Fruit fly (Drosophila melanogaster): Measurements from ENCODE around the gene hth.

hth gene

dm6 chr3R:10650641-10651318 is 11.4 kb upstream of the hth start:
- TF ChIP-seq usp (GFP tag; optimal IDR thresholded peaks at IDR 0.05), result no peak
- TF ChIP-seq psq (optimal IDR thresholded peaks at IDR 0.05), result no peak
- no peak for TF ChIP-seq EcR (GFP tag; optimal IDR thresholded peaks at IDR 0.05)
- TF ChIP-seq pan (optimal IDR thresholded peaks at IDR 0.05), result no peak
- TF ChIP-seq Dll (optimal IDR thresholded peaks at IDR 0.05), result no peak
- no peak for TF ChIP-seq CG8478 (optimal IDR thresholded peaks at IDR 0.05)

- no peak for TF ChIP-seq usp (GFP tag; optimal IDR thresholded peaks at IDR 0.05)
- TF ChIP-seq EcR (GFP tag; optimal IDR thresholded peaks at IDR 0.05), result no peak
- no peak for TF ChIP-seq Dll (optimal IDR thresholded peaks at IDR 0.05)
- no peak for TF ChIP-seq pan (optimal IDR thresholded peaks at IDR 0.05)
- no peak for TF ChIP-seq CG8478 (optimal IDR thresholded peaks at IDR 0.05)
- no peak for TF ChIP-seq psq (optimal IDR thresholded peaks at IDR 0.05)
Measured at dm6 chr3R:10648556-10649181, 9.3 kb upstream of the hth start.

dm6 chr3R:10647171-10647570 is 7.8 kb upstream of the hth start:
- TF ChIP-seq Dll (optimal IDR thresholded peaks at IDR 0.05) (no peak), CG8478 (optimal IDR thresholded peaks at IDR 0.05) (no peak), EcR (GFP tag; optimal IDR thresholded peaks at IDR 0.05) (no peak), usp (GFP tag; optimal IDR thresholded peaks at IDR 0.05) (no peak), psq (optimal IDR thresholded peaks at IDR 0.05) (no peak), pan (optimal IDR thresholded peaks at IDR 0.05) (no peak)

DNA sequence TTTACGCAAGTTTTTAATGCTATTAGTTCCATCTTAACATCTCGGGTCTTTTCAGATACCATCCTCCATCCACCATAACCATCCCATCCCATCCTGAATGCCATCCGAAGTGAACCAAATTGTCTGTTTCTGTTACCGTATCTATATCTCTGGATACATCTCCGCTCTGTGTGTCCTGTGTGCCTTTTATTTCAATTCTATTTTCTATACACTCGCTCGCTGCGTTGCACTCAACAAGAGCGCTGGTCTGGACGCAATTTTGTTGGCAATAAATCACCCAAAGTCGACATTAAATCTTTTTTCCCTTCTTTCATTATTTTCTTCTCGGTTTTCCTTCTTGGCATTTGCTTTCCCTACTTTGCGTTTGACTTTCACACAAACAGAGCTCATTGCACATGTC is 6.1 kb upstream of the hth start:
- no peak for TF ChIP-seq pan (optimal IDR thresholded peaks at IDR 0.05)
- TF ChIP-seq psq (optimal IDR thresholded peaks at IDR 0.05), result no peak
- no peak for TF ChIP-seq CG8478 (optimal IDR thresholded peaks at IDR 0.05)
- TF ChIP-seq Dll (optimal IDR thresholded peaks at IDR 0.05), result no peak
- no peak for TF ChIP-seq usp (GFP tag; optimal IDR thresholded peaks at IDR 0.05)
- no peak for TF ChIP-seq EcR (GFP tag; optimal IDR thresholded peaks at IDR 0.05)

dm6 chr3R:10643077-10643784 is 3.9 kb upstream of the hth start:
- TF ChIP-seq psq (optimal IDR thresholded peaks at IDR 0.05) (no peak), Dll (optimal IDR thresholded peaks at IDR 0.05) (no peak), EcR (GFP tag; optimal IDR thresholded peaks at IDR 0.05) (no peak), pan (optimal IDR thresholded peaks at IDR 0.05) (no peak), CG8478 (optimal IDR thresholded peaks at IDR 0.05) (no peak), usp (GFP tag; optimal IDR thresholded peaks at IDR 0.05) (no peak)

- TF ChIP-seq psq (optimal IDR thresholded peaks at IDR 0.05) (no peak), CG8478 (optimal IDR thresholded peaks at IDR 0.05) (no peak), usp (GFP tag; optimal IDR thresholded peaks at IDR 0.05) (no peak), pan (optimal IDR thresholded peaks at IDR 0.05) (no peak), Dll (optimal IDR thresholded peaks at IDR 0.05) (no peak), EcR (GFP tag; optimal IDR thresholded peaks at IDR 0.05) (no peak)
Measured at dm6 chr3R:10641284-10641683, 1.9 kb upstream of the hth start.

DNA sequence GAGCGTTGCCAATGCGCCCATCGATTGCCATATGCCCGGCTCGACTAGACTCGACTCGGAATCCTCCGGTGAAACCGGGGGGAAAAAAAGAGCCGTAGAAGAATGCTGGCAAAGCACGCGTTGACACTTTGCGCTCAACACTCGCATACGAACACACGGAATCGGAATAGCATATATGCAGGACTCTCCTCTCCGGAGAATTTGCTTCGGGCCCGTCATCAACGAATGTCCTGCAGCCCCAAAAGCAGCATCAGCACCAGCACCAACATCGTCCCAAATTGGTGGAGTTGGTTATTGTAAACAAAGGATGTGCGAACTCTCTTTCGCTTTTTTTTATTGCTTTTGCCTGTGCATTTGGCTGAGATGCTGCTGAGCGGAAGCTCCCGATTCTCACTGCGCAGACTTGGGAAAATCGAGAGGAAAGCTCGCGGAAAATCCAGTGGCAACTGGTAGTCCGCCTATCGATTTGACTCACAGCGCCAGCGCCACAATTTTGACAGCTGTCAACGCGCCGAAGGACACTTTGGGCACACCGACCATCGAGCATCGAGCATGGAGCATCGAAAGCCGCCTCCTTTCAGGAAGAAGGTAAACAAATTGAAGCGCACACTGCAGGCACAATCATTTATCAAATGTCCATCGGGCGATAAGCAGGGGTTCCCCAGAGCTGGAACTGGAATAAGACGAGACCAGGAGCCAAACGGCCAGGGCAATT is 1.3 kb upstream of the hth start:
- TF ChIP-seq CG8478 (optimal IDR thresholded peaks at IDR 0.05) (no peak), Dll (optimal IDR thresholded peaks at IDR 0.05) (no peak), psq (optimal IDR thresholded peaks at IDR 0.05) (no peak), EcR (GFP tag; optimal IDR thresholded peaks at IDR 0.05) (no peak), usp (GFP tag; optimal IDR thresholded peaks at IDR 0.05) (no peak), pan (optimal IDR thresholded peaks at IDR 0.05) (no peak)

DNA sequence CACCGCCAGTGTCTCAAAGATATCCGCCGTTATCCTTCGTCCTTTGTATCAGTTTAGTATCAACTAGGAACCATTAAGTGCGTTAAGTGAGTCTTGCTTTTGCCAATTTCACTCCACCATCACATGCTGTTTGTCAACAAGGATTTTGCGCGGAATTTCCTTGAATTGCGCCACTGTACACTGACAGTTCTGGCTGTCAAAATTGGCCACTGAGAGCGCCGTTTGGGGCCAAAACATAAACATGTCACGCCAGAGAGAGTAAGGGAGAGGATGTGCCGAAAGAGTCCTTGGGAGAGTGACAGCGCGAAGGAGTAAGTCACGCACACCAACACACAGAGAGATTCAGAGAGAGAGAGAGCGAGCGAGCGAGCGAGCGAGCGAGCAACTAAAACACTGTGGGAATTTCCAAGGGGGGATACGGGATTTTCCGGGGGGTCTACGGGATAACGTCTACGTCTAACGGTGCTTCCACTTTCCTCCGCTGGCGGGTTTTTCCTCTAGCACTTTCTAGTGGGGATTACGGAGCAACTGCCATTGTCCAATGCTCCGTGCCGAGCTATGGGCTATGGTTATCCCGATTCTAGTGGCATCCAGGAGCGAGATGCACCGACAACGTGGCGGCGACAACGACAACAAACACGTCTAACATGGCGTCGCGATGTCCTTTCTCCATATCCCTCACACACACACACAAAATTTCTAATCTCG is 573 bp downstream of the hth start:
- TF ChIP-seq Dll (optimal IDR thresholded peaks at IDR 0.05), result no peak
- no peak for TF ChIP-seq usp (GFP tag; optimal IDR thresholded peaks at IDR 0.05)
- no peak for TF ChIP-seq CG8478 (optimal IDR thresholded peaks at IDR 0.05)
- no peak for TF ChIP-seq EcR (GFP tag; optimal IDR thresholded peaks at IDR 0.05)
- no peak for TF ChIP-seq pan (optimal IDR thresholded peaks at IDR 0.05)
- no peak for TF ChIP-seq psq (optimal IDR thresholded peaks at IDR 0.05)

DNA sequence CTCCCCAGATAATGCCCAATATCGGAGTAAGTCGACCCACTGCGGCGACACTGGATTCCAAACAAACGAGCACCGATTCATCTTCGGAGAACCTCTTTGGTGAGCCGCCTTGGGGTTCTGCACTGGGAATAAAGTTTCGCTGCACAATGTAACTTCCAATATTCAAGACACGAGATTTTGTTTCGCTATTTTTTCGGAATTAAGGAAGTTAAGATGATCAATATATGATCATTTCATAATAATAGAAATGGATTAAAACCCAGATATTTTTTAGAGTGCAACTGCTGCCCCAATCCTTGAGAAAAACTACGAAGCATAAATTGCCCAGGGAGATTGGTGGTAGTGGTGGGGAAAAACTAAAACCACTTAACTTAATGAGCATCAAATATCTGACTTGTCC is 3.3 kb downstream of the hth start:
- TF ChIP-seq Dll (optimal IDR thresholded peaks at IDR 0.05) (no peak), usp (GFP tag; optimal IDR thresholded peaks at IDR 0.05) (no peak), pan (optimal IDR thresholded peaks at IDR 0.05) (no peak), psq (optimal IDR thresholded peaks at IDR 0.05) (no peak), EcR (GFP tag; optimal IDR thresholded peaks at IDR 0.05) (no peak), CG8478 (optimal IDR thresholded peaks at IDR 0.05) (no peak)

DNA sequence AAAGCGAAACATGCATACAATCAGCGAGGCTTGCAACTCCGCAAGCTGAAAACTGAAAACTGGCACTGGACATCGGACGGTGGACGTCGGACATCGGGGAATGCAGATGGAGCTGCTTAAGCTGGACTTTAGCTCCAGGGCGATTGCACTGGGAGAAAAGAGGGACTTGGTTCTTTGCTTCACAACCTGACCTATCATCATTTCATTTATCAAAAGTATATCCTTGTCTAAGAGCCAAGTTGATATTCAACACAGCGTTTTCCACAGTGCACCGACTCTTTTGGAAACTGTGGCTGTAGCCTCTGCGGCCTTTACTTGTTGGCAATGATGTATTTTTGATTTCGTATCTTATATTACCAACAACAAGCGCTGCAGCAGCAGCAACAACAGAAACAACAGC is 5.5 kb downstream of the hth start:
- TF ChIP-seq Dll (optimal IDR thresholded peaks at IDR 0.05) (no peak), pan (optimal IDR thresholded peaks at IDR 0.05) (no peak), usp (GFP tag; optimal IDR thresholded peaks at IDR 0.05) (no peak), EcR (GFP tag; optimal IDR thresholded peaks at IDR 0.05) (no peak), psq (optimal IDR thresholded peaks at IDR 0.05) (no peak), CG8478 (optimal IDR thresholded peaks at IDR 0.05) (no peak)

dm6 chr3R:10631807-10632206 is 7.6 kb downstream of the hth start:
- TF ChIP-seq usp (GFP tag; optimal IDR thresholded peaks at IDR 0.05) (no peak), EcR (GFP tag; optimal IDR thresholded peaks at IDR 0.05) (no peak), CG8478 (optimal IDR thresholded peaks at IDR 0.05) (no peak), psq (optimal IDR thresholded peaks at IDR 0.05) (no peak), pan (optimal IDR thresholded peaks at IDR 0.05) (no peak), Dll (optimal IDR thresholded peaks at IDR 0.05) (no peak)
